Worm (Caenorhabditis elegans) whole organism, young adult: ENCODE results near the gene C28D4.4.

Experiments used
- akir-1 ChIP-seq: fragments of 200-800 bp; sonication (Bioruptor generic); optimal IDR thresholded peaks from 2 replicates; lab custom pipeline; 2018; ENCODE audit warnings: mild to moderate bottlenecking, missing genetic modification characterization, moderate library complexity, missing compliant biosample characterization
- let-526 ChIP-seq: fragments of 200-800 bp; sonication (Bioruptor generic); IDR thresholded peaks from 2 replicates; pipeline ENCODE4 v1.3.6; 2022; ENCODE audit warnings: missing genetic modification reagents, missing genetic modification characterization, missing compliant biosample characterization
- lin-40 ChIP-seq: sonication (generic microtip); optimal IDR thresholded peaks from 2 replicates; lab custom pipeline; 2016; ENCODE audit warnings: missing genetic modification characterization, mild to moderate bottlenecking, missing compliant biosample characterization, missing genotype, missing genetic modification reagents
- nhr-120 ChIP-seq: fragments of 200-800 bp; sonication (Bioruptor generic); IDR thresholded peaks from 2 replicates; pipeline ENCODE4 v1.3.6; 2022; ENCODE audit warnings: missing genetic modification characterization, missing compliant biosample characterization
- zim-3 ChIP-seq: sonication (generic microtip); optimal IDR thresholded peaks from 2 replicates; lab custom pipeline; 2017; ENCODE audit warnings: mild to moderate bottlenecking, missing genetic modification characterization, moderate library complexity, missing compliant biosample characterization
- ztf-22 ChIP-seq: fragments of 200-800 bp; sonication (Bioruptor generic); optimal IDR thresholded peaks from 2 replicates; lab custom pipeline; 2018; ENCODE audit warnings: mild to moderate bottlenecking, missing genetic modification characterization, moderate library complexity, missing compliant biosample characterization

DNA sequence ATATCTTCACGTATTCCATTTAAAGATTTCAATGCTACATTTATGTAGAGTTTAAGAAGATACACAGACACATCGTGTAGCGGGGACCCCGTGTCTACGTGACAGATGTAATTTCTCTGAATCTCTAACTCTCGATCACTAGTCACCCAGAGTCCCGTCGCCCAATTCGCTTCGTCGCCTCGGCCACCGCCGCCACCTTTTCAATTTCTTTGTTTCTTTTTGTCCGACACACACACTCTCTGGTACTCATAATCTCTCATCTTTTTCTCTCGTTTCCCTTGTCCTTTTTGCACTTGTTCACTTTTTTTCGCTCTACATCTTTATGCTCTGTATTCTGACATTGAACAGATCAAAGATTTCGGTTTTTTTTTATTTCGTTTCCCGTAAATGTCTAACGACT lies 26.4 kb downstream of the C28D4.4 start:
- TF ChIP-seq nhr-120 (no peak), ztf-22 (GFP tag; lab: Kevin White, UChicago) (no peak), let-526 (GFP tag; lab: Robert Waterston, UW) (no peak), zim-3 (tag; lab: Kevin White, UChicago) (no peak), lin-40 (tag; lab: Kevin White, UChicago) (peak; percentile 76), akir-1 (GFP tag; lab: Kevin White, UChicago) (no peak)
